Fruit fly (Drosophila melanogaster): ENCODE measurements around the gene CG15459.
A peak's percentile ranks its signal among the peaks of the same experiment; 100 is the strongest.

Gene CG15459

dm6 chrX:20429482-20430204, 16.3 kb upstream of the CG15459 start, which contains the start of the genes CG11710 and mal (continued):
- TF ChIP-seq jim (GFP tag; optimal IDR thresholded peaks at IDR 0.05) (no peak), Rel (GFP tag; optimal IDR thresholded peaks at IDR 0.05) (no peak), Rel (tag; optimal IDR thresholded peaks at IDR 0.05) (peak; percentile 63), sv (GFP tag; optimal IDR thresholded peaks at IDR 0.05) (peak; percentile 20)

DNA sequence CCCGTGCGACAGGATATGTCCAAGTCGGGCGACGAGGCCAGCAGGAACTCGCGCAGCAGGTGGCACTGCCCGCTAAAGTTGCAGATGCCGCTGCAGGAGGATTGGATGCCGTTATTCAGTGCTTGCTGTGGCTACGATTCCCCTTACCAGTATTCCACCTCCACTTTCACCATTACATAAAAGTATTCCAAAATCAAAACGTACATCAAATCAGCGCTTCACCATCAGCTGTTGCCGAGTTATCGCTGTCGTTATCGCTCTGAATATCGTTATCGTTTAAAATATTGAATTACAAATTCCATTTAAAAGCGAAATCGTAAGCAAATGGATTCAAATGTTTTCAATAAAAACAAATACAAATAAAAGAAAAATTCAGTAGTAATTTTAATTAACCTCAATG, 13.4 kb upstream of the CG15459 start, which contains the start of gene CG15456:
Gene CG15456 (minus strand): TSS at position 225 of the 400 bp plus-strand sequence.
- TF ChIP-seq Hnf4 (GFP tag; optimal IDR thresholded peaks at IDR 0.05): no peak
- TF ChIP-seq rgr (GFP tag; optimal IDR thresholded peaks at IDR 0.05): peak; percentile 49

dm6 chrX:20423747-20424165, 10.4 kb upstream of the CG15459 start, which contains the start of the genes Pp4-19C and cactin:
Pp4-19C (minus strand) TSS chrX:20424002.
cactin (plus strand) TSS chrX:20424069.
- TF ChIP-seq Mio (GFP tag; optimal IDR thresholded peaks at IDR 0.05): no peak
- TF ChIP-seq h (GFP tag; optimal IDR thresholded peaks at IDR 0.05): peak; percentile 47
- no peak for TF ChIP-seq br (GFP tag; optimal IDR thresholded peaks at IDR 0.05)
- TF ChIP-seq usp (GFP tag; optimal IDR thresholded peaks at IDR 0.05): no peak
- TF ChIP-seq rgr (GFP tag; optimal IDR thresholded peaks at IDR 0.05): peak; percentile 40
- no peak for TF ChIP-seq woc (GFP tag; optimal IDR thresholded peaks at IDR 0.05)
- no peak for TF ChIP-seq Hr83 (GFP tag; optimal IDR thresholded peaks at IDR 0.05; ENCODE audit: poor library complexity, severe bottlenecking)
- no peak for TF ChIP-seq CrebA (GFP tag; optimal IDR thresholded peaks at IDR 0.05; ENCODE audit: borderline replicate concordance)
- TF ChIP-seq ey (GFP tag; optimal IDR thresholded peaks at IDR 0.05): peak; percentile 40
- TF ChIP-seq psq (GFP tag; optimal IDR thresholded peaks at IDR 0.05): peak; percentile 12
- TF ChIP-seq foxo (GFP tag; optimal IDR thresholded peaks at IDR 0.05): peak in 1 of 2 experiments; percentile 36

dm6 chrX:20423158-20423557, 9.8 kb upstream of the CG15459 start:
- TF ChIP-seq HLH106 (tag; optimal IDR thresholded peaks at IDR 0.05) (no peak), dmrt93B (GFP tag; optimal IDR thresholded peaks at IDR 0.05) (no peak), fru (GFP tag; optimal IDR thresholded peaks at IDR 0.05) (no peak)

DNA sequence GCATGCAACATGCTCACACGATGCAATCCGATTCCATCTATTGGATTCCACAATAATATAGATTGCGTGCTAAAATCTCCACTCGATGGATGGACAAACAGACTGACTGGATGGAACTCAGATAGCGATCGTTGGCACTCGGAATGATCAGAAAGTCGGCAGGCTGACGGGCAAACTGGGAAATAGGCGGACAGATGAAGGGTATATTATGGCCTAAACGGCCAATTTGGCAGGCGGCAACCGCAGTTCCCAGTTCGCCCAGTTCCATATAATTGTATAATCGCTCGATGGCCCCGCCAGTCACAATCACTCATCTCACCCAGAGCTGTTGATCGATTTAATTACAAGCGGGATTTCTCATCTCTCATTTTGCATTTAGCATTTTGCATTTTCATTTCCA, 5.9 kb upstream of the CG15459 start, which contains the start of gene Obp19d:
Gene Obp19d (plus strand): TSS at position 301 of the 400 bp plus-strand sequence.
- no peak for TF ChIP-seq dsf (GFP tag; optimal IDR thresholded peaks at IDR 0.05; ENCODE audit: borderline replicate concordance)
- no peak for TF ChIP-seq Rel (GFP tag; optimal IDR thresholded peaks at IDR 0.05)
- no peak for TF ChIP-seq Rel (tag; optimal IDR thresholded peaks at IDR 0.05)
- no peak for TF ChIP-seq CG32264 (GFP tag; optimal IDR thresholded peaks at IDR 0.05)
- no peak for TF ChIP-seq dl (GFP tag; optimal IDR thresholded peaks at IDR 0.05; ENCODE audit: insufficient read depth in 1 of 2, partially characterized antibody in 2 of 2)
- no peak for TF ChIP-seq foxo (GFP tag; optimal IDR thresholded peaks at IDR 0.05)
- no peak for TF ChIP-seq brk (GFP tag; optimal IDR thresholded peaks at IDR 0.05)
- no peak for TF ChIP-seq br (GFP tag; optimal IDR thresholded peaks at IDR 0.05)
- TF ChIP-seq dmrt93B (GFP tag; optimal IDR thresholded peaks at IDR 0.05): no peak
- TF ChIP-seq Abd-B (GFP tag; optimal IDR thresholded peaks at IDR 0.05): no peak

- no peak for TF ChIP-seq Hr83 (GFP tag; optimal IDR thresholded peaks at IDR 0.05; ENCODE audit: poor library complexity, severe bottlenecking)
- TF ChIP-seq GATAd (GFP tag; optimal IDR thresholded peaks at IDR 0.05): no peak
- TF ChIP-seq N (GFP tag; optimal IDR thresholded peaks at IDR 0.05): no peak
- no peak for TF ChIP-seq usp (GFP tag; optimal IDR thresholded peaks at IDR 0.05)
- no peak for TF ChIP-seq foxo (GFP tag; optimal IDR thresholded peaks at IDR 0.05)
- TF ChIP-seq lola (GFP tag; optimal IDR thresholded peaks at IDR 0.05): no peak
- no peak for TF ChIP-seq Rel (GFP tag; optimal IDR thresholded peaks at IDR 0.05)
- TF ChIP-seq Rel (tag; optimal IDR thresholded peaks at IDR 0.05): no peak
- no peak for TF ChIP-seq dl (GFP tag; optimal IDR thresholded peaks at IDR 0.05; ENCODE audit: insufficient read depth in 1 of 2, partially characterized antibody in 2 of 2)
- no peak for TF ChIP-seq h (GFP tag; optimal IDR thresholded peaks at IDR 0.05)
- no peak for TF ChIP-seq Sp1 (GFP tag; optimal IDR thresholded peaks at IDR 0.05)
- no peak for TF ChIP-seq psq (GFP tag; optimal IDR thresholded peaks at IDR 0.05)
- TF ChIP-seq Mio (GFP tag; optimal IDR thresholded peaks at IDR 0.05): no peak
Observed at dm6 chrX:20418864-20419263, 5.5 kb upstream of the CG15459 start, which contains the start of gene Obp19c. Obp19c (minus strand) TSS chrX:20418964.

All from whole organism, wandering third instar larva.